Worm (Caenorhabditis elegans) whole organism, L4/young adult: Measurements from ENCODE around the gene C31C9.6.

ENCODE experiments used
- W03F9.2 ChIP-seq: fragments of 150-350 bp; optimal IDR thresholded peaks from 2 replicates; lab custom pipeline; 2014; ENCODE audit warnings: missing biosample characterization, missing genetic modification characterization
- dao-5 ChIP-seq: sonication (generic microtip); optimal IDR thresholded peaks from 2 replicates; lab custom pipeline; 2016; ENCODE audit warnings: missing genotype, missing genetic modification characterization, moderate library complexity, missing compliant biosample characterization
- him-1 ChIP-seq: sonication (generic microtip); optimal IDR thresholded peaks from 2 replicates; lab custom pipeline; 2016; ENCODE audit warnings: missing genotype, missing genetic modification reagents, missing genetic modification characterization, missing compliant biosample characterization

DNA sequence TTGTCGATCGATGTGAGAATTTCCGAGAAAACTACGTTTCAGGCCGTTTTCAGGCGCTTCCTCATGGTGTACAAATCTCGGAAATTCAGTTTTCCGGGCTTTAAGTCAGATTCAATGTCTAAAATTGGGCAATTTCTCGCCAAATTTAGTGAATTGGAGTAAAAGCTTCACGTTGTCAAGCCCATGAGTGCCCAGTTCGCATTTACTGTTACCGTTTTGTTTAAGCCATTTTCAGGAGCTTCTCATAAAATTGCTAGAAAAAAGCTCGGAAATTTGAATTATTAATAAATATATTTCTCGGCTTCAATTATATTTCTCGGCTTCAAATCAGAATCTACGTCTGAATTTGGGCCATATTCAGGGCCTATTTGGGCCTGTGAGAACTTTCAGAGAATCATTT is 16.0 kb upstream of the C31C9.6 start:
- TF ChIP-seq him-1 (no peak), W03F9.2 (no peak), dao-5 (tag; lab: Kevin White, UChicago) (no peak)
